ENCODE assay signal across 3 worm cellular contexts in genomic region chrIV:8010521-8010920, ce11.
TF ChIP-seq lines count a peak whose summit lies in the region.

No protein-coding gene starts in this region.

TF ChIP-seq in whole organism, L4 larva, 104 proteins besides CTCF, POLR2A, EP300 and RAD21:
- peak in 1 of 2 experiments; percentile 42 for TF ChIP-seq lsy-2 (tag; optimal IDR thresholded peaks at IDR 0.05; lab: Kevin White, UChicago)
- no peak for TF ChIP-seq mes-2 (tag; optimal IDR thresholded peaks at IDR 0.05; lab: Kevin White, UChicago; ENCODE audit: poor library complexity, severe bottlenecking)
- TF ChIP-seq mxl-3 (GFP tag; optimal IDR thresholded peaks at IDR 0.05; lab: Kevin White, UChicago), result no peak
- TF ChIP-seq lin-38 (GFP tag; IDR thresholded peaks at IDR 0.05; lab: Robert Waterston, UW), result peak; percentile 23; the same call in 1 of the 2 replicates
- no peak for TF ChIP-seq arid-1 (GFP tag; conservative IDR thresholded peaks at IDR 0.05; lab: Robert Waterston, UW)
- no peak for TF ChIP-seq dpl-1 (GFP tag; optimal IDR thresholded peaks at IDR 0.05; lab: Kevin White, UChicago)
- TF ChIP-seq unc-130 (GFP tag; optimal IDR thresholded peaks at IDR 0.05; lab: Kevin White, UChicago), result peak; percentile 7

TF ChIP-seq in whole organism, mixed stage, embryonic, 35 proteins besides CTCF, POLR2A, EP300 and RAD21:
- TF ChIP-seq unc-39 (tag; optimal IDR thresholded peaks at IDR 0.05; lab: Kevin White, UChicago) (no peak), lsy-2 (tag; optimal IDR thresholded peaks at IDR 0.05; lab: Kevin White, UChicago) (peak; percentile 5)

TF ChIP-seq in whole organism, young adult, 124 proteins besides CTCF, POLR2A, EP300 and RAD21:
- TF ChIP-seq nhr-179 (tag; optimal IDR thresholded peaks at IDR 0.05; lab: Kevin White, UChicago) (no peak), madf-10 (tag; optimal IDR thresholded peaks at IDR 0.05; lab: Kevin White, UChicago) (no peak), snpc-1.1 (tag; optimal IDR thresholded peaks at IDR 0.05; lab: Kevin White, UChicago; ENCODE audit: insufficient read depth) (peak; percentile 36), lin-35 (GFP tag; optimal IDR thresholded peaks at IDR 0.05; lab: Kevin White, UChicago) (no peak), B0035.1 (tag; optimal IDR thresholded peaks at IDR 0.05; lab: Kevin White, UChicago) (no peak), madf-8 (GFP tag; conservative IDR thresholded peaks at IDR 0.05; lab: Robert Waterston, UW) (peak; percentile 97), mes-4 (tag; optimal IDR thresholded peaks at IDR 0.05; lab: Kevin White, UChicago) (no peak), ztf-22 (GFP tag; optimal IDR thresholded peaks at IDR 0.05; lab: Kevin White, UChicago) (no peak), xnd-1 (tag; optimal IDR thresholded peaks at IDR 0.05; lab: Kevin White, UChicago) (peak; percentile 94), efl-1 (GFP tag; optimal IDR thresholded peaks at IDR 0.05; lab: Kevin White, UChicago) (peak; percentile 19), hsf-1 (GFP tag; IDR thresholded peaks at IDR 0.05; lab: Robert Waterston, UW) (peak; percentile 33; the same call in 1 of the 2 replicates), die-1 (tag; optimal IDR thresholded peaks at IDR 0.05; lab: Kevin White, UChicago) (no peak), pbrm-1 (GFP tag; IDR thresholded peaks at IDR 0.05; lab: Robert Waterston, UW) (peak; percentile 46; the same call in 1 of the 2 replicates), ztf-6 (GFP tag; IDR thresholded peaks at IDR 0.05; lab: Robert Waterston, UW) (no peak), hrde-1 (tag; optimal IDR thresholded peaks at IDR 0.05; lab: Kevin White, UChicago; ENCODE audit: borderline replicate concordance) (no peak), sea-2 (GFP tag; IDR thresholded peaks at IDR 0.05; lab: Robert Waterston, UW) (no peak), ztf-25 (GFP tag; IDR thresholded peaks at IDR 0.05; lab: Robert Waterston, UW) (no peak), unc-130 (GFP tag; optimal IDR thresholded peaks at IDR 0.05; lab: Kevin White, UChicago) (no peak), lin-26 (GFP tag; IDR thresholded peaks at IDR 0.05; lab: Robert Waterston, UW) (no peak), zim-3 (tag; optimal IDR thresholded peaks at IDR 0.05; lab: Kevin White, UChicago) (no peak), ztf-3 (GFP tag; optimal IDR thresholded peaks at IDR 0.05; lab: Kevin White, UChicago) (no peak), Y56A3A.18 (GFP tag; IDR thresholded peaks at IDR 0.05; lab: Robert Waterston, UW) (no peak), snpc-3.4 (tag; optimal IDR thresholded peaks at IDR 0.05; lab: Kevin White, UChicago) (peak; percentile 59), snpc-1.3 (tag; optimal IDR thresholded peaks at IDR 0.05; lab: Kevin White, UChicago; ENCODE audit: insufficient read depth) (peak; percentile 46), mxl-1 (tag; optimal IDR thresholded peaks at IDR 0.05; lab: Kevin White, UChicago) (no peak), F10E7.11 (tag; optimal IDR thresholded peaks at IDR 0.05; lab: Kevin White, UChicago) (no peak), zfh-2 (GFP tag; conservative IDR thresholded peaks at IDR 0.05; lab: Robert Waterston, UW) (no peak), C17E4.6 (GFP tag; IDR thresholded peaks at IDR 0.05; lab: Robert Waterston, UW) (no peak), mel-28 (tag; optimal IDR thresholded peaks at IDR 0.05; lab: Kevin White, UChicago; ENCODE audit: borderline replicate concordance) (no peak), snpc-4 (GFP tag; optimal IDR thresholded peaks at IDR 0.05; lab: Kevin White, UChicago) (no peak), snpc-4 (tag; optimal IDR thresholded peaks at IDR 0.05; lab: Kevin White, UChicago) (peak in 2 of 4 experiments; percentile 12 to 45), lsl-1 (GFP tag; optimal IDR thresholded peaks at IDR 0.05; lab: Kevin White, UChicago) (peak; percentile 92), rcor-1 (GFP tag; IDR thresholded peaks at IDR 0.05; lab: Robert Waterston, UW) (peak; percentile 54; the same call in 1 of the 2 replicates), F33H1.4 (GFP tag; IDR thresholded peaks at IDR 0.05; lab: Robert Waterston, UW) (peak; percentile 93), ama-1 (optimal IDR thresholded peaks at IDR 0.05; lab: Kevin White, UChicago) (no peak), ama-1 (GFP tag; optimal IDR thresholded peaks at IDR 0.05; lab: Kevin White, UChicago) (peak in 1 of 2 experiments; percentile 23), bed-1 (GFP tag; IDR thresholded peaks at IDR 0.05; lab: Robert Waterston, UW) (no peak), hmg-1.2 (GFP tag; IDR thresholded peaks at IDR 0.05; lab: Robert Waterston, UW) (no peak), cebp-2 (GFP tag; IDR thresholded peaks at IDR 0.05; lab: Robert Waterston, UW) (no peak), let-526 (GFP tag; IDR thresholded peaks at IDR 0.05; lab: Robert Waterston, UW) (no peak), egrh-3 (GFP tag; IDR thresholded peaks at IDR 0.05; lab: Robert Waterston, UW) (no peak), mcd-1 (GFP tag; IDR thresholded peaks at IDR 0.05; lab: Robert Waterston, UW) (0 out of 2 replicates have a peak, but pooled peaks have one; percentile 9), egl-18 (GFP tag; IDR thresholded peaks at IDR 0.05; lab: Robert Waterston, UW) (no peak), ceh-40 (GFP tag; IDR thresholded peaks at IDR 0.05; lab: Robert Waterston, UW) (no peak), tbx-9 (tag; optimal IDR thresholded peaks at IDR 0.05; lab: Kevin White, UChicago; ENCODE audit: borderline replicate concordance) (no peak), madf-6 (GFP tag; IDR thresholded peaks at IDR 0.05; lab: Robert Waterston, UW) (peak; percentile 96), F49E8.2 (tag; optimal IDR thresholded peaks at IDR 0.05; lab: Kevin White, UChicago; ENCODE audit: insufficient read depth) (peak; percentile 34), ceh-100 (GFP tag; IDR thresholded peaks at IDR 0.05; lab: Robert Waterston, UW) (peak; percentile 38; the same call in 1 of the 2 replicates), nfya-2 (GFP tag; IDR thresholded peaks at IDR 0.05; lab: Robert Waterston, UW) (no peak), ekl-4 (GFP tag; IDR thresholded peaks at IDR 0.05; lab: Robert Waterston, UW) (peak; percentile 66; the same call in 1 of the 2 replicates), dox-1 (GFP tag; IDR thresholded peaks at IDR 0.05; lab: Robert Waterston, UW) (no peak), madf-3 (GFP tag; IDR thresholded peaks at IDR 0.05; lab: Robert Waterston, UW) (0 out of 2 replicates have a peak, but pooled peaks have one; percentile 63)

Comparison
In these comparisons a context has a peak if more than half of its experiments do, and no peak if none do; other contexts are left out.
1. Of the 7 proteins assayed by ChIP-seq in both whole organism, young adult and whole organism, L4 larva: peak only in whole organism, young adult: F49E8.2; only in whole organism, L4 larva: unc-130; in both: none; in neither: 3; mixed calls (peak in some experiments, not most) for 2.